Worm (Caenorhabditis elegans): ENCODE results near the gene osta-2.
"Not testable (repeated sequence)": the region's sequence is repeated elsewhere in the genome, so short reads cannot be mapped to it uniquely, and the experiment has no call there.

The osta-2 gene

ce11 chrII:5754168-5754567 is 46.7 kb downstream of the osta-2 start, which contains the start of gene F10C1.8 (continued):
- TF ChIP-seq ceh-2 (tag; optimal IDR thresholded peaks at IDR 0.05) = no peak

- TF ChIP-seq ceh-31 (tag; optimal IDR thresholded peaks at IDR 0.05); lin-11 (tag; optimal IDR thresholded peaks at IDR 0.05); unc-3 (GFP tag; conservative IDR thresholded peaks at IDR 0.05); unc-3 (tag; optimal IDR thresholded peaks at IDR 0.05): not testable (repeated sequence)
Measured at ce11 chrII:5757656-5758055, 50.2 kb downstream of the osta-2 start, which contains the start of the genes F10C1.3 and F10C1.23. Gene F10C1.3 (minus strand): TSS chrII:5757756. Gene F10C1.23 (plus strand): TSS chrII:5758040.

Data from whole organism, late embryonic.